Worm (Caenorhabditis elegans) whole organism, L2 larva: ENCODE measurements around the gene mps-2.
"Not testable (repeated sequence)": the region's sequence is repeated elsewhere in the genome, so short reads cannot be mapped to it uniquely, and the experiment has no call there.

Experiments used
- C34F6.9 ChIP-seq: fragments of 150-350 bp; optimal IDR thresholded peaks from 2 replicates; lab custom pipeline; 2014; ENCODE audit warnings: missing biosample characterization, missing genetic modification characterization
- F13H6.1 ChIP-seq: sonication (generic microtip); optimal IDR thresholded peaks from 2 replicates; lab custom pipeline; 2016; ENCODE audit warnings: missing genetic modification characterization, missing compliant biosample characterization
- R02D3.7 ChIP-seq: fragments of 150-350 bp; optimal IDR thresholded peaks from 2 replicates; lab custom pipeline; 2014; ENCODE audit warnings: missing biosample characterization, missing genetic modification characterization
- Y55F3AM.14 ChIP-seq: fragments of 200-800 bp; sonication (Bioruptor generic); optimal IDR thresholded peaks from 2 replicates; lab custom pipeline; 2018; ENCODE audit warnings: mild to moderate bottlenecking, missing genetic modification characterization, missing compliant biosample characterization
- ZK546.5 ChIP-seq: sonication (generic microtip); optimal IDR thresholded peaks from 2 replicates; lab custom pipeline; 2017; ENCODE audit warnings: missing biosample characterization, missing genetic modification characterization
- alr-1 ChIP-seq: fragments of 150-350 bp; optimal IDR thresholded peaks from 2 replicates; lab custom pipeline; 2014; ENCODE audit warnings: missing biosample characterization, missing genetic modification characterization
- aly-2 ChIP-seq: fragments of 150-350 bp; optimal IDR thresholded peaks from 2 replicates; lab custom pipeline; 2014; ENCODE audit warnings: missing biosample characterization, missing genetic modification characterization
- ama-1 ChIP-seq: fragments of 150-350 bp; optimal IDR thresholded peaks from 2 replicates; lab custom pipeline; 2018; ENCODE audit warnings: inconsistent platforms
- blmp-1 ChIP-seq: sonication (generic microtip); optimal IDR thresholded peaks from 2 replicates; lab custom pipeline; 2017; ENCODE audit warnings: missing genetic modification characterization, mild to moderate bottlenecking, missing compliant biosample characterization, antibody characterized with exemption, moderate library complexity; ENCODE audit not compliant: insufficient read depth
- ceh-16 ChIP-seq: fragments of 150-350 bp; optimal IDR thresholded peaks from 2 replicates; lab custom pipeline; 2014; ENCODE audit warnings: missing biosample characterization, missing genetic modification characterization
- crh-2 ChIP-seq: sonication (generic microtip); optimal IDR thresholded peaks from 2 replicates; lab custom pipeline; 2017; ENCODE audit warnings: missing biosample characterization, missing genetic modification characterization
- dmd-4 ChIP-seq: sonication (generic microtip); optimal IDR thresholded peaks from 2 replicates; lab custom pipeline; 2017; ENCODE audit warnings: missing biosample characterization, missing genetic modification characterization
- egl-27 ChIP-seq: sonication (generic microtip); optimal IDR thresholded peaks from 3 replicates; lab custom pipeline; 2017; ENCODE audit warnings: missing biosample characterization, missing genetic modification reagents, missing genetic modification characterization
- elt-1 ChIP-seq: fragments of 150-350 bp; optimal IDR thresholded peaks from 2 replicates; lab custom pipeline; 2014; ENCODE audit warnings: missing biosample characterization, missing genetic modification characterization
- fos-1 ChIP-seq: fragments of 150-350 bp; optimal IDR thresholded peaks from 2 replicates; lab custom pipeline; 2014; ENCODE audit warnings: missing biosample characterization, missing genetic modification characterization
- gmeb-1 ChIP-seq: fragments of 150-350 bp; optimal IDR thresholded peaks from 2 replicates; lab custom pipeline; 2014; ENCODE audit warnings: missing biosample characterization, missing genetic modification characterization
- lin-11 ChIP-seq: fragments of 150-350 bp; sonication (generic microtip); optimal IDR thresholded peaks from 2 replicates; lab custom pipeline; 2014; ENCODE audit warnings: missing biosample characterization, missing genetic modification characterization, inconsistent platforms, mixed read lengths
- lin-13 ChIP-seq: fragments of 150-350 bp; optimal IDR thresholded peaks from 2 replicates; lab custom pipeline; 2014; ENCODE audit warnings: missing biosample characterization, missing genetic modification reagents, missing genetic modification characterization
- lsy-2 ChIP-seq, 2 experiments: fragments of 150-350 bp in 1 of 2; sonication (generic microtip) in 1 of 2; optimal IDR thresholded peaks; 2 replicates each; lab custom pipeline; 2014 to 2017; ENCODE audit warnings: missing biosample characterization in 2 of 2, missing genetic modification characterization in 2 of 2
- nhr-10 ChIP-seq: sonication (generic microtip); optimal IDR thresholded peaks from 2 replicates; lab custom pipeline; 2017; ENCODE audit warnings: missing biosample characterization, missing genetic modification characterization
- nhr-11 ChIP-seq: fragments of 150-350 bp; optimal IDR thresholded peaks from 2 replicates; lab custom pipeline; 2014; ENCODE audit warnings: missing biosample characterization, missing genetic modification characterization
- nhr-12 ChIP-seq: fragments of 150-350 bp; optimal IDR thresholded peaks from 2 replicates; lab custom pipeline; 2014; ENCODE audit warnings: missing biosample characterization, missing genetic modification characterization
- nhr-129 ChIP-seq: fragments of 150-350 bp; optimal IDR thresholded peaks from 2 replicates; lab custom pipeline; 2014; ENCODE audit warnings: missing biosample characterization, missing genetic modification characterization
- nhr-21 ChIP-seq: fragments of 150-350 bp; optimal IDR thresholded peaks from 2 replicates; lab custom pipeline; 2014; ENCODE audit warnings: missing biosample characterization, missing genetic modification characterization
- nhr-23 ChIP-seq: fragments of 150-350 bp; optimal IDR thresholded peaks from 2 replicates; lab custom pipeline; 2014; ENCODE audit warnings: missing biosample characterization, missing genetic modification reagents, missing genetic modification characterization
- nhr-237 ChIP-seq: fragments of 150-350 bp; optimal IDR thresholded peaks from 2 replicates; lab custom pipeline; 2014; ENCODE audit warnings: missing biosample characterization, missing genetic modification characterization
- sma-3 ChIP-seq: sonication (generic microtip); optimal IDR thresholded peaks from 2 replicates; lab custom pipeline; 2016; ENCODE audit warnings: missing genetic modification reagents, missing genetic modification characterization, missing compliant biosample characterization
- sma-9 ChIP-seq, 2 experiments: fragments of 150-350 bp in 1 of 2; sonication (generic microtip) in 1 of 2; optimal IDR thresholded peaks; 2 replicates each; lab custom pipeline; 2014 to 2016; ENCODE audit warnings: missing genetic modification characterization in 2 of 2, mild to moderate bottlenecking in 1 of 2, missing biosample characterization in 1 of 2, missing compliant biosample characterization in 1 of 2, missing genetic modification reagents in 1 of 2, moderate library complexity in 1 of 2
- unc-39 ChIP-seq: fragments of 150-350 bp; optimal IDR thresholded peaks from 2 replicates; lab custom pipeline; 2014; ENCODE audit warnings: missing biosample characterization, missing genetic modification characterization
- unc-55 ChIP-seq: fragments of 150-350 bp; sonication (generic microtip); optimal IDR thresholded peaks from 3 replicates; lab custom pipeline; 2014; ENCODE audit warnings: missing biosample characterization, missing genetic modification reagents, missing genetic modification characterization
- zag-1 ChIP-seq: fragments of 150-350 bp; optimal IDR thresholded peaks from 2 replicates; lab custom pipeline; 2014; ENCODE audit warnings: missing biosample characterization, missing genetic modification characterization
- ztf-4 ChIP-seq: fragments of 150-350 bp; optimal IDR thresholded peaks from 2 replicates; lab custom pipeline; 2014; ENCODE audit warnings: missing biosample characterization, missing genetic modification characterization

Gene mps-2

DNA sequence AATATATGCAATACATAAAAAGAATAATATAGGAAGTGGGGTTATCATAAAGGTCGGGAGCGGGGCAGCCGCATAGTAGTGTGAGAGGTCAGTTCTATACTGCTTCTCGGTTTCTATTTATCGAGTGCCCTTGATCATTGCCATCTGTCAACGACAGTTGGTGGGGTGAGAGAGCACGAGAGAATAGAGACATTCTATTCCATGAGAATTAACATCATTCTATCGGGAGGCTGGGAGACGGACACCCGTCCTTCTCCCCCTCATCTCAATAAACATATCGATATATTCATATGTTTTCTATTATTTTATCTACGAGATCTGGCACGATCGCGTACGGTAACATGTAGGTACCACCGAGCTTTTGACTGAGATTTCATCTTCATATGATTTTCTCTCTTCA is at the start of gene mps-2:
Gene mps-2, minus strand, starts transcription at position 101 of the 400 bp plus-strand sequence.
- TF ChIP-seq C34F6.9, blmp-1, nhr-10 (tag; lab: Kevin White, UChicago): not testable (repeated sequence)

DNA sequence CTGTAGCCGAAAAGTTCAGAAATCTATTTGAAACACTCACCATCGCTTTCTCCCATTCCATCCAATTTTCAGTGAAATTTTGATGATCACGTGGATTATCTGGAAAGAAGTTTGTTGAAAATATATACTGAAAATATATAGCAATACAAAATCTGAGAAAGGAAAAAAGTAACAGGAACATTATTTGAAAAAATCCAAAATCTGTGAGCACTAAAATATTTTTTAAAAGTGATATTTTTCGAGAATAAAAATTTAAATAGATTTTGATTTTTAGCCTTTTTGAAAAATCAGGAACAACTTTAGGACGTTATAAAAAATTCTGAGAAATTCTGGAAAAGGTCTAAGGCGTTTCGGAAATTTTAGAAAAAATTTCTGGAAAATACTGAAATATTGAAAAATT is 45.0 kb upstream of the mps-2 start, which contains the start of gene dmsr-4:
Gene dmsr-4, minus strand, starts transcription at position 101 of the 400 bp plus-strand sequence.
- TF ChIP-seq alr-1 (tag; lab: Kevin White, UChicago), result no peak
- no peak for TF ChIP-seq ztf-4 (tag; lab: Kevin White, UChicago)
- TF ChIP-seq, all 48 proteins: peak for 0

DNA sequence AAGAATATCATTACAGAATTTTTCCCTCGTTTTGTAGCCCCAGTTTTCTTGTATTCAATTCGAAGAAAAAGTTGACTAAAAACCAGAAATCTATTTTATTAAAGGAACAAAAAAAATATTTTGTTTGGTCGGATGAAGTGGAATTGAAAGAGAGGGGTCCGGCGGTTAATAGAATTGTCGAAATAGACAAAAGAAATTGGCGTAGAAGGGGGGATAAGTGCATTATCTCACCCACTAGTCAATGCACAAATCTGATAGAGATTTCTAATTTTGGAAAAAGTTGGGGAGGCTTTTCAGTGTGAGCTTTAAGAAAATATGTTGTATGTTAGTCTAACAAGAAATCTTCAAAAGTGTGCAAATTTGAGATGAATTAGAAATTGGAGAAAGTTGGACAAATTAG is 42.5 kb upstream of the mps-2 start:
- TF ChIP-seq ZK546.5 (tag; lab: Kevin White, UChicago) (no peak), lin-11 (no peak), nhr-10 (tag; lab: Kevin White, UChicago) (no peak), fos-1 (tag; lab: Kevin White, UChicago) (no peak), nhr-21 (tag; lab: Kevin White, UChicago) (no peak), nhr-12 (tag; lab: Kevin White, UChicago) (no peak), ama-1 (lab: Kevin White, UChicago) (no peak)

DNA sequence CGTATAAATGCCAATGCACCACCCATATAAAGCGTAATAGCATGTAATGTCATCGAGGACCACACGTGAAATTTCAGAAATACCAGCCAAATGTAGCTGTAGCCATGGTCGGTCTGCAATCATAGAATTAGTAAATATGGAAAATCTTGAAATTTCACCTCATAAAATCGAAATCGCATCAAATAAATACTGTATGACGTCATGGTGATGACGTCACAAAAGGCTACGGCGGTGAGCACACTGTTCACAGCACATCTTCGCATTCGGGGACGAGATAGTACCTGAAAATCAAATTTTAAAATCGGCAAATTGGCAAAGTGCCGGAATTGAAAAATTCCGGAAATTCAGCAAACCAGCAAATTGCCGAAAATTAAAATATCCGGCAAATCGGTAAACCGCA is 37.7 kb upstream of the mps-2 start:
- TF ChIP-seq nhr-21 (tag; lab: Kevin White, UChicago) (no peak), crh-2 (no peak), unc-39 (no peak), fos-1 (tag; lab: Kevin White, UChicago) (no peak), nhr-23 (tag; lab: Kevin White, UChicago) (no peak), dmd-4 (tag; lab: Kevin White, UChicago) (no peak), Y55F3AM.14 (GFP tag; lab: Kevin White, UChicago) (no peak), C34F6.9 (tag; lab: Kevin White, UChicago) (no peak), sma-3 (GFP tag; lab: Kevin White, UChicago) (no peak), elt-1 (no peak)

DNA sequence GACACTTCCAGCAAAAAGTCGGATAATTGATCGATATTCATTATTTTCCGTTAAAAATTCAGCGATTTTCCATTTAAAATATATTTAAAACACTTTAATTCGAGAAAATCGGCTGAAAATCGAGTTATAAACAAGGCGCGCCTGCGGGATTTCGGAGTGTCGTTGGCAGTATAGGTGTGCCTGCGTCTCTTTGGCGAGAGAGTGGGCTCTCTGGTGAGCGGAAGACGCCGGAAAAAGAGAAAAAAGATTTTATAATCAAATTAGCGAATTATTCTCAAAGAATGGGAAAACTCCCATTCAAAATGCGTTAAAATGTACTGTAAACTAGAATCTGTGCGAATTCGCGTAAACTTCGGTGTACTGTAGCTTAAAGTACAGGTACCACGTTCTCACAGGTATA is 35.7 kb upstream of the mps-2 start, which contains the start of gene D1069.3:
Gene D1069.3, minus strand, starts transcription at position 158 of the 400 bp plus-strand sequence.
- TF ChIP-seq unc-39 (no peak), lsy-2 (tag; optimal IDR thresholded peaks at IDR 0.05; lab: Kevin White, UChicago) (peak; percentile 29 to 59), nhr-129 (tag; lab: Kevin White, UChicago) (no peak), F13H6.1 (tag; lab: Kevin White, UChicago) (peak; percentile 2), crh-2 (peak; percentile 36), nhr-10 (tag; lab: Kevin White, UChicago) (no peak), C34F6.9 (tag; lab: Kevin White, UChicago) (peak; percentile 49), unc-55 (GFP tag; lab: Kevin White, UChicago) (peak; percentile 58), gmeb-1 (tag; lab: Kevin White, UChicago) (peak; percentile 50), lin-11 (peak; percentile 34), ceh-16 (tag; lab: Kevin White, UChicago) (no peak), lin-13 (GFP tag; lab: Kevin White, UChicago) (peak; percentile 6)

ce11 chrII:341282-341681 is 29.3 kb upstream of the mps-2 start:
- TF ChIP-seq nhr-11 (no peak), sma-9 (GFP tag; optimal IDR thresholded peaks at IDR 0.05; lab: Kevin White, UChicago) (no peak), sma-9 (tag; optimal IDR thresholded peaks at IDR 0.05; lab: Kevin White, UChicago) (no peak), R02D3.7 (no peak), lsy-2 (tag; optimal IDR thresholded peaks at IDR 0.05; lab: Kevin White, UChicago) (no peak), lin-11 (no peak), sma-3 (GFP tag; lab: Kevin White, UChicago) (no peak), egl-27 (tag; lab: Kevin White, UChicago) (no peak), zag-1 (no peak), nhr-21 (tag; lab: Kevin White, UChicago) (no peak), C34F6.9 (tag; lab: Kevin White, UChicago) (no peak), nhr-237 (tag; lab: Kevin White, UChicago) (no peak), elt-1 (no peak), aly-2 (tag; lab: Kevin White, UChicago) (no peak)
